Worm (Caenorhabditis elegans): ENCODE measurements around the gene cls-2.
A peak's percentile ranks its signal among the peaks of the same experiment; 100 is the strongest.

DNA sequence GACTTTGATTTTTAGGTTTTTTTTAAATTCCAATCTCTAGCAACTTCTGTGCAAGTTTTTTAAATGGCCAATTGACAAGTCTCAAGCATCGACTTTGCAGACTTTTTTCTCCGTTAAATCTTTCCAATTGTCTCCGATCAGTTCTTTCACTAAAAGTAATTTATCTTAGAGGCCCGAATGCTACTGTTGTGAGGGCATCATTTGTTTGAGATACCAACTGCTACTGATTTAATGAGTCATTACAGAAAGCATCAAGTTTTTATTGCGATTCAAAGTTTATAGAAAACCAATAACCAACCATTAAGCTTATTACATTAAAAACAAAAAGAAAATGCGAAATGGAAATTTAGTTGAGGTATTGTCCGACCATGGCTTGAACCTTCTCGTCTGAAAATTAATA, 25.3 kb downstream of the cls-2 start:
- no peak for TF ChIP-seq unc-86 (tag; optimal IDR thresholded peaks at IDR 0.05)
- TF ChIP-seq ets-4 (tag; optimal IDR thresholded peaks at IDR 0.05): no peak
- no peak for TF ChIP-seq dve-1 (tag; optimal IDR thresholded peaks at IDR 0.05)
- peak; percentile 44 for TF ChIP-seq ama-1 (optimal IDR thresholded peaks at IDR 0.05)

Measured in whole organism, late embryonic.